Fruit fly (Drosophila melanogaster) whole organism, embryonic: Measurements from ENCODE around the gene SKIP.

Source experiments
- Atf6 ChIP-seq: fragments of 200-800 bp; sonication (Bioruptor generic); IDR thresholded peaks from 2 replicates; pipeline ENCODE4 v1.3.6; 2022; ENCODE audit warnings: missing biosample characterization, missing genetic modification characterization
- Bgb ChIP-seq: fragments of 200-800 bp; sonication (Bioruptor generic); IDR thresholded peaks from 2 replicates; pipeline ENCODE4 v1.3.6; 2022; ENCODE audit warnings: missing biosample characterization, missing genetic modification characterization; ENCODE audit not compliant: partially characterized antibody
- C15 ChIP-seq: fragments of 200-800 bp; sonication (Bioruptor generic); IDR thresholded peaks from 3 replicates; pipeline ENCODE4 v1.3.6; 2022; ENCODE audit warnings: missing biosample characterization, missing genetic modification characterization
- CG10209 ChIP-seq: fragments of 200-800 bp; sonication (Bioruptor generic); optimal IDR thresholded peaks from 3 replicates; lab custom pipeline; 2017; ENCODE audit warnings: missing biosample characterization, mild to moderate bottlenecking, missing genetic modification characterization, missing genetic modification reagents
- CG10267 ChIP-seq: fragments of 200-800 bp; sonication (Bioruptor generic); optimal IDR thresholded peaks from 2 replicates; lab custom pipeline; 2018; ENCODE audit warnings: missing biosample characterization, mild to moderate bottlenecking, missing genetic modification characterization, moderate library complexity
- CG10431 ChIP-seq: fragments of 200-800 bp; sonication (Bioruptor generic); optimal IDR thresholded peaks from 3 replicates; lab custom pipeline; 2018; ENCODE audit warnings: missing biosample characterization, mild to moderate bottlenecking, missing genetic modification characterization
- CG10654 ChIP-seq: fragments of 200-800 bp; sonication (Bioruptor generic); optimal IDR thresholded peaks from 2 replicates; lab custom pipeline; 2016; ENCODE audit warnings: missing biosample characterization, missing genetic modification characterization
- CG10979 ChIP-seq: fragments of 200-800 bp; sonication (Bioruptor generic); optimal IDR thresholded peaks from 2 replicates; lab custom pipeline; 2018; ENCODE audit warnings: missing biosample characterization, mild to moderate bottlenecking, missing genetic modification characterization, moderate library complexity
- CG11398 ChIP-seq: fragments of 200-800 bp; sonication (Bioruptor generic); optimal IDR thresholded peaks from 2 replicates; lab custom pipeline; 2016; ENCODE audit warnings: missing biosample characterization, missing genetic modification characterization
- CG11560 ChIP-seq: fragments of 200-800 bp; sonication (Bioruptor generic); IDR thresholded peaks from 3 replicates; pipeline ENCODE4 v1.3.6; 2022; ENCODE audit warnings: missing biosample characterization, missing genetic modification characterization
- CG12071 ChIP-seq: fragments of 200-800 bp; sonication (Bioruptor generic); optimal IDR thresholded peaks from 3 replicates; lab custom pipeline; 2018; ENCODE audit warnings: missing biosample characterization, mild to moderate bottlenecking, missing genetic modification characterization
- CG1233 ChIP-seq: fragments of 200-800 bp; sonication (Bioruptor generic); optimal IDR thresholded peaks from 4 replicates; lab custom pipeline; 2018; ENCODE audit warnings: missing biosample characterization, mild to moderate bottlenecking, missing genetic modification characterization
- CG12659 ChIP-seq: fragments of 200-800 bp; sonication (Bioruptor generic); optimal IDR thresholded peaks from 3 replicates; lab custom pipeline; 2017; ENCODE audit warnings: mild to moderate bottlenecking, missing biosample characterization, missing genetic modification reagents, missing genetic modification characterization
- CG14441 ChIP-seq: fragments of 200-800 bp; sonication (Bioruptor generic); IDR thresholded peaks from 2 replicates; pipeline ENCODE4 v1.3.6; 2022; ENCODE audit warnings: missing biosample characterization, missing genetic modification characterization
- CG15479 ChIP-seq: fragments of 200-800 bp; sonication (Bioruptor generic); optimal IDR thresholded peaks from 3 replicates; lab custom pipeline; 2019; ENCODE audit warnings: missing biosample characterization, mild to moderate bottlenecking, missing genetic modification characterization, moderate library complexity
- CG1603 ChIP-seq: fragments of 200-800 bp; sonication (Bioruptor generic); optimal IDR thresholded peaks from 2 replicates; lab custom pipeline; 2019; ENCODE audit warnings: missing biosample characterization, mild to moderate bottlenecking, missing genetic modification characterization, moderate library complexity
- CG1832 ChIP-seq: fragments of 200-800 bp; sonication (Bioruptor generic); optimal IDR thresholded peaks from 2 replicates; lab custom pipeline; 2017; ENCODE audit warnings: missing biosample characterization, mild to moderate bottlenecking, missing genetic modification characterization, inconsistent platforms
- CG18476 ChIP-seq: fragments of 200-800 bp; sonication (Bioruptor generic); optimal IDR thresholded peaks from 2 replicates; lab custom pipeline; 2016; ENCODE audit warnings: missing biosample characterization, mild to moderate bottlenecking, missing genetic modification characterization
- CG18764 ChIP-seq: fragments of 200-800 bp; sonication (Bioruptor generic); optimal IDR thresholded peaks from 3 replicates; lab custom pipeline; 2016; ENCODE audit warnings: missing biosample characterization, missing genetic modification characterization
- CG32772 ChIP-seq: fragments of 200-800 bp; sonication (Bioruptor generic); IDR thresholded peaks from 2 replicates; pipeline ENCODE4 v1.3.6; 2022; ENCODE audit warnings: missing biosample characterization, missing genetic modification characterization
- CG6765 ChIP-seq: fragments of 200-800 bp; sonication (Bioruptor generic); optimal IDR thresholded peaks from 3 replicates; lab custom pipeline; 2017; ENCODE audit warnings: missing biosample characterization, mild to moderate bottlenecking, missing genetic modification characterization
- CG6813 ChIP-seq: fragments of 200-800 bp; sonication (Bioruptor generic); optimal IDR thresholded peaks from 2 replicates; lab custom pipeline; 2017; ENCODE audit warnings: missing biosample characterization, missing genetic modification characterization, mild to moderate bottlenecking, moderate library complexity, missing genetic modification reagents
- CG7357 ChIP-seq: fragments of 200-800 bp; sonication (Bioruptor generic); IDR thresholded peaks from 3 replicates; pipeline ENCODE4 v1.3.6; 2022; ENCODE audit warnings: missing biosample characterization, missing genetic modification characterization
- D ChIP-seq, 2 experiments: fragments of 200-800 bp in 1 of 2; fragments of >200 bp in 1 of 2; sonication (Bioruptor generic) in 1 of 2; optimal IDR thresholded peaks; 2 replicates in 1 of 2; 3 replicates in 1 of 2; lab custom pipeline; 2017; ENCODE audit warnings: mild to moderate bottlenecking in 1 of 2, missing biosample characterization in 1 of 2, missing genetic modification characterization in 1 of 2, missing genetic modification reagents in 1 of 2
- Doc3 ChIP-seq: fragments of 200-800 bp; sonication (Bioruptor generic); IDR thresholded peaks from 3 replicates; pipeline ENCODE4 v1.3.6; 2022; ENCODE audit warnings: missing biosample characterization, missing genetic modification characterization; ENCODE audit not compliant: partially characterized antibody
- Ets65A ChIP-seq: fragments of 200-800 bp; sonication (Bioruptor generic); peaks from one replicate; lab custom pipeline; 2016; ENCODE audit warnings: missing biosample characterization, missing genetic modification characterization
- GATAe ChIP-seq: fragments of 200-800 bp; sonication (Bioruptor generic); conservative IDR thresholded peaks from 2 replicates; pipeline ENCODE4 v1.3.6; 2022; ENCODE audit warnings: missing biosample characterization, missing genetic modification characterization
- Hmr ChIP-seq: fragments of 200-800 bp; sonication (Bioruptor generic); optimal IDR thresholded peaks from 3 replicates; lab custom pipeline; 2017; ENCODE audit warnings: mild to moderate bottlenecking, missing biosample characterization, missing genetic modification reagents, missing genetic modification characterization
- NK7.1 ChIP-seq: fragments of 200-800 bp; sonication (Bioruptor generic); optimal IDR thresholded peaks from 3 replicates; lab custom pipeline; 2016; ENCODE audit warnings: missing biosample characterization, missing genetic modification characterization
- Oli ChIP-seq: fragments of 200-800 bp; sonication (Bioruptor generic); optimal IDR thresholded peaks from 2 replicates; lab custom pipeline; 2018; ENCODE audit warnings: missing biosample characterization, mild to moderate bottlenecking, missing genetic modification characterization, moderate library complexity
- Ssrp ChIP-seq: fragments of 200-800 bp; sonication (Bioruptor generic); optimal IDR thresholded peaks from 2 replicates; lab custom pipeline; 2018; ENCODE audit warnings: missing biosample characterization, mild to moderate bottlenecking, missing genetic modification characterization, moderate library complexity
- Tbp ChIP-seq: fragments of >200 bp; optimal IDR thresholded peaks from 2 replicates; lab custom pipeline; 2018; ENCODE audit warnings: missing biosample characterization, missing genetic modification characterization
- Trl ChIP-seq, 3 experiments: fragments of >200 bp in 2 of 3; fragments of 200-800 bp in 1 of 3; sonication (Bioruptor generic) in 1 of 3; optimal IDR thresholded peaks; 2 replicates in 1 of 3; 3 replicates in 2 of 3; lab custom pipeline; 2016 to 2017; ENCODE audit warnings: missing biosample characterization in 1 of 3, missing genetic modification characterization in 1 of 3
- dysf ChIP-seq: fragments of 200-800 bp; sonication (Bioruptor generic); IDR thresholded peaks from 3 replicates; pipeline ENCODE4 v1.3.6; 2022; ENCODE audit warnings: missing biosample characterization, missing genetic modification characterization
- ewg ChIP-seq: fragments of 200-800 bp; sonication (Bioruptor generic); optimal IDR thresholded peaks from 3 replicates; lab custom pipeline; 2017; ENCODE audit warnings: mild to moderate bottlenecking, missing biosample characterization, missing genetic modification reagents, missing genetic modification characterization
- ftz-f1 ChIP-seq: fragments of 200-800 bp; sonication (Bioruptor generic); optimal IDR thresholded peaks from 2 replicates; lab custom pipeline; 2016; ENCODE audit warnings: missing biosample characterization, missing genetic modification characterization
- fu2 ChIP-seq: fragments of 200-800 bp; sonication (Bioruptor generic); optimal IDR thresholded peaks from 2 replicates; lab custom pipeline; 2016; ENCODE audit warnings: missing biosample characterization, missing genetic modification characterization
- kah ChIP-seq: fragments of 200-800 bp; sonication (Bioruptor generic); optimal IDR thresholded peaks from 2 replicates; lab custom pipeline; 2018; ENCODE audit warnings: missing biosample characterization, mild to moderate bottlenecking, missing genetic modification characterization
- lab ChIP-seq: fragments of 200-800 bp; sonication (Bioruptor generic); optimal IDR thresholded peaks from 3 replicates; lab custom pipeline; 2017; ENCODE audit warnings: missing biosample characterization, missing genetic modification characterization, mild to moderate bottlenecking, moderate library complexity, missing genetic modification reagents
- lilli ChIP-seq: fragments of 200-800 bp; sonication (Bioruptor generic); optimal IDR thresholded peaks from 3 replicates; lab custom pipeline; 2016; ENCODE audit warnings: missing biosample characterization, missing genetic modification characterization
- org-1 ChIP-seq: fragments of 200-800 bp; sonication (Bioruptor generic); optimal IDR thresholded peaks from 2 replicates; lab custom pipeline; 2017; ENCODE audit warnings: missing biosample characterization, missing genetic modification characterization
- pb ChIP-seq: fragments of 200-800 bp; sonication (Bioruptor generic); optimal IDR thresholded peaks from 3 replicates; lab custom pipeline; 2016; ENCODE audit warnings: missing biosample characterization, missing genetic modification characterization
- ranshi ChIP-seq: fragments of 200-800 bp; sonication (Bioruptor generic); IDR thresholded peaks from 2 replicates; pipeline ENCODE4 v1.3.6; 2022; ENCODE audit warnings: missing biosample characterization, missing genetic modification characterization
- tgo ChIP-seq: fragments of 200-800 bp; sonication (Bioruptor generic); IDR thresholded peaks from 3 replicates; pipeline ENCODE4 v1.3.6; 2022; ENCODE audit warnings: missing biosample characterization, missing genetic modification characterization
- zen ChIP-seq: fragments of 200-800 bp; sonication (Bioruptor generic); optimal IDR thresholded peaks from 3 replicates; lab custom pipeline; 2018; ENCODE audit warnings: missing biosample characterization, mild to moderate bottlenecking, missing genetic modification characterization, moderate library complexity
- zfh2 ChIP-seq: fragments of 200-800 bp; sonication (Bioruptor generic); optimal IDR thresholded peaks from 2 replicates; lab custom pipeline; 2016; ENCODE audit warnings: missing biosample characterization, missing genetic modification characterization

The SKIP gene

dm6 chr3R:22220814-22221213, 87.2 kb downstream of the SKIP start (continued):
- no peak for TF ChIP-seq CG15479
- TF ChIP-seq CG10209 (GFP tag; lab: Kevin White, UChicago), result peak; percentile 15
- no peak for TF ChIP-seq CG6813 (GFP tag; lab: Kevin White, UChicago)
- TF ChIP-seq CG10654 (GFP tag; lab: Kevin White, UChicago), result no peak
- TF ChIP-seq CG11398 (GFP tag; lab: Kevin White, UChicago), result no peak
- TF ChIP-seq Bgb (GFP tag; lab: Robert Waterston, UW), result no peak
- TF ChIP-seq CG14441 (GFP tag; lab: Robert Waterston, UW), result no peak
- no peak for TF ChIP-seq CG18476 (GFP tag; lab: Kevin White, UChicago)
- TF ChIP-seq GATAe (GFP tag; lab: Robert Waterston, UW), result no peak
- no peak for TF ChIP-seq D (optimal IDR thresholded peaks at IDR 0.05; lab: Kevin White, UChicago)
- peak; percentile 15 for TF ChIP-seq D (GFP tag; optimal IDR thresholded peaks at IDR 0.05; lab: Kevin White, UChicago)
- TF ChIP-seq, all 482 proteins: peak for 65

- TF ChIP-seq zen (tag; lab: Kevin White, UChicago), result peak; percentile 69
- no peak for TF ChIP-seq kah (GFP tag; lab: Kevin White, UChicago)
- TF ChIP-seq CG1832 (GFP tag; lab: Kevin White, UChicago), result peak; percentile 2
- TF ChIP-seq Ets65A (GFP tag; lab: Kevin White, UChicago), result peak; percentile 54
Observed at dm6 chr3R:22223377-22223776, 89.7 kb downstream of the SKIP start.

DNA sequence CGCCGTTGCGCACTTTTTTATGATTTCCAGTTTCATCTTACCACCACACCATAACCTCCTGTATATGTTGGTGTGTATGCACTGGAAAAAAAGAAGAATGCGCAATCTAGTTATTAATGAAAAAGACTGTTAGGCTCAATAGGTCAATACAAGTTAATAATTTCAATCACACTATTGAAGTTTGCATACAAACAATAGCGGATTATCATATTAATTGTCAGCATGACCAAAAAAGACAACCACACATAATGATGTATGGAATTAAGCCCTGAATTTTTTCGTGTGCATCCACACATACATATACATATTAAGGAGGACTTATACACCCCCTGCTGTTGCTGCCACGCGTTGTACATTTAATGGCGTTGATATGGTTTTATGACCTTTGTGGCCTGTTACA, 103.1 kb downstream of the SKIP start:
- TF ChIP-seq pb (GFP tag; lab: Kevin White, UChicago) (peak; percentile 38), Trl (optimal IDR thresholded peaks at IDR 0.05; lab: Kevin White, UChicago) (no peak), Trl (GFP tag; optimal IDR thresholded peaks at IDR 0.05; lab: Kevin White, UChicago) (peak; percentile 48), CG10431 (GFP tag; lab: Kevin White, UChicago) (no peak), CG1233 (GFP tag; lab: Kevin White, UChicago) (peak; percentile 3), ranshi (GFP tag; lab: Robert Waterston, UW) (peak; percentile 38; the same call in 1 of the 2 replicates), CG12071 (GFP tag; lab: Kevin White, UChicago) (peak; percentile 60), lab (GFP tag; lab: Kevin White, UChicago) (peak; percentile 81), NK7.1 (GFP tag; lab: Kevin White, UChicago) (peak; percentile 30), Ssrp (tag; lab: Kevin White, UChicago) (peak; percentile 23), CG1603 (tag; lab: Kevin White, UChicago) (peak; percentile 52), Atf6 (GFP tag; lab: Robert Waterston, UW) (peak; percentile 54), org-1 (GFP tag; lab: Kevin White, UChicago) (peak; percentile 34), CG7357 (GFP tag; lab: Robert Waterston, UW) (0 out of 3 replicates have a peak, but pooled peaks have one; percentile 16), tgo (GFP tag; lab: Robert Waterston, UW) (peak; percentile 51; the same call in 2 of the 3 replicates), CG10267 (tag; lab: Kevin White, UChicago) (peak; percentile 51), Oli (tag; lab: Kevin White, UChicago) (peak; percentile 55), Doc3 (GFP tag; lab: Robert Waterston, UW) (no peak), CG11560 (no peak), dysf (GFP tag; lab: Robert Waterston, UW) (peak; percentile 21; the same call in 1 of the 3 replicates), fu2 (GFP tag; lab: Kevin White, UChicago) (peak; percentile 15), zfh2 (peak; percentile 13), C15 (GFP tag; lab: Robert Waterston, UW) (no peak), lilli (GFP tag; lab: Kevin White, UChicago) (peak; percentile 33), CG32772 (GFP tag; lab: Robert Waterston, UW) (no peak), CG10979 (tag; lab: Kevin White, UChicago) (peak; percentile 69), Hmr (GFP tag; lab: Kevin White, UChicago) (peak; percentile 68), Tbp (GFP tag; lab: Kevin White, UChicago) (no peak), CG6765 (GFP tag; lab: Kevin White, UChicago) (peak; percentile 16), CG18764 (GFP tag; lab: Kevin White, UChicago) (peak; percentile 19), ftz-f1 (GFP tag; lab: Kevin White, UChicago) (no peak), ewg (GFP tag; lab: Kevin White, UChicago) (peak; percentile 29), CG12659 (GFP tag; lab: Kevin White, UChicago) (peak; percentile 39)
